Worm (Caenorhabditis elegans): ENCODE data around the gene F44F4.10.

ce11 chrII:10902104-10902503, 15.0 kb downstream of the F44F4.10 start, which contains the start of gene gly-1:
- TF ChIP-seq ztf-29 (GFP tag; IDR thresholded peaks at IDR 0.05) = no peak
- TF ChIP-seq flt-1 (GFP tag; IDR thresholded peaks at IDR 0.05) = no peak
- no peak for TF ChIP-seq T22C8.4 (GFP tag; IDR thresholded peaks at IDR 0.05)
- TF ChIP-seq ref-1 (GFP tag; conservative IDR thresholded peaks at IDR 0.05) = no peak
- no peak for TF ChIP-seq cog-1 (tag; optimal IDR thresholded peaks at IDR 0.05)
- no peak for TF ChIP-seq tab-1 (GFP tag; IDR thresholded peaks at IDR 0.05)

All from whole organism, midembryonic.